Worm (Caenorhabditis elegans) whole organism, L4/young adult: ENCODE results near the gene bra-2.

Experiments
- W03F9.2 ChIP-seq: fragments of 150-350 bp; optimal IDR thresholded peaks from 2 replicates; lab custom pipeline; 2014; ENCODE audit warnings: missing biosample characterization, missing genetic modification characterization
- dao-5 ChIP-seq: sonication (generic microtip); optimal IDR thresholded peaks from 2 replicates; lab custom pipeline; 2016; ENCODE audit warnings: missing genotype, missing genetic modification characterization, moderate library complexity, missing compliant biosample characterization
- him-1 ChIP-seq: sonication (generic microtip); optimal IDR thresholded peaks from 2 replicates; lab custom pipeline; 2016; ENCODE audit warnings: missing genotype, missing genetic modification reagents, missing genetic modification characterization, missing compliant biosample characterization

The bra-2 gene

ce11 chrIII:910540-911311, at the start of gene bra-2, which contains the start of gene F23H11.5:
TSS of gene bra-2 (plus strand) at chrIII:911261.
TSS of gene F23H11.5 (minus strand) at chrIII:910590.
- TF ChIP-seq him-1 (tag; lab: Kevin White, UChicago) = no peak
- TF ChIP-seq W03F9.2 (tag; lab: Kevin White, UChicago) = no peak
- TF ChIP-seq dao-5 (tag; lab: Kevin White, UChicago) = no peak

ce11 chrIII:861819-862356, 49.2 kb upstream of the bra-2 start, which contains the start of gene arx-4:
TSS of gene arx-4 (plus strand) at chrIII:862306.
- no peak for TF ChIP-seq W03F9.2 (tag; lab: Kevin White, UChicago)
- TF ChIP-seq dao-5 (tag; lab: Kevin White, UChicago) = no peak
- TF ChIP-seq him-1 (tag; lab: Kevin White, UChicago) = no peak

ce11 chrIII:868866-869265, 42.2 kb upstream of the bra-2 start:
- no peak for TF ChIP-seq dao-5 (tag; lab: Kevin White, UChicago)
- no peak for TF ChIP-seq him-1 (tag; lab: Kevin White, UChicago)
- TF ChIP-seq W03F9.2 (tag; lab: Kevin White, UChicago) = no peak

- no peak for TF ChIP-seq him-1 (tag; lab: Kevin White, UChicago)
- TF ChIP-seq W03F9.2 (tag; lab: Kevin White, UChicago) = no peak
- TF ChIP-seq dao-5 (tag; lab: Kevin White, UChicago) = no peak
These were observed 41.2 kb upstream of the bra-2 start, which contains the start of gene T24C4.2 for ce11 chrIII:869869-870268. TSS of gene T24C4.2 (minus strand) at chrIII:869969.

- TF ChIP-seq dao-5 (tag; lab: Kevin White, UChicago) = no peak
These were observed 40.5 kb upstream of the bra-2 start for ce11 chrIII:870555-870954.

- TF ChIP-seq him-1 (tag; lab: Kevin White, UChicago) = no peak
- TF ChIP-seq W03F9.2 (tag; lab: Kevin White, UChicago) = no peak
- no peak for TF ChIP-seq dao-5 (tag; lab: Kevin White, UChicago)
These were observed 38.7 kb upstream of the bra-2 start, which contains the start of the genes T24C4.3 and clc-20 for ce11 chrIII:872373-872772. TSS of gene T24C4.3 (minus strand) at chrIII:872473. TSS of gene clc-20 (plus strand) at chrIII:872583.

- no peak for TF ChIP-seq W03F9.2 (tag; lab: Kevin White, UChicago)
- TF ChIP-seq him-1 (tag; lab: Kevin White, UChicago) = no peak
- no peak for TF ChIP-seq dao-5 (tag; lab: Kevin White, UChicago)
These were observed 37.6 kb upstream of the bra-2 start, which contains the start of gene clc-19 for ce11 chrIII:873432-873831. TSS of gene clc-19 (minus strand) at chrIII:873566.

- TF ChIP-seq dao-5 (tag; lab: Kevin White, UChicago) (no peak), him-1 (tag; lab: Kevin White, UChicago) (no peak), W03F9.2 (tag; lab: Kevin White, UChicago) (no peak)
These were observed 31.4 kb upstream of the bra-2 start, which contains the start of the genes T24C4.5 and ucr-2.3 for ce11 chrIII:879634-880033. TSS of gene T24C4.5 (minus strand) at chrIII:879734. TSS of gene ucr-2.3 (plus strand) at chrIII:879860.

- no peak for TF ChIP-seq him-1 (tag; lab: Kevin White, UChicago)
- TF ChIP-seq dao-5 (tag; lab: Kevin White, UChicago) = no peak
- no peak for TF ChIP-seq W03F9.2 (tag; lab: Kevin White, UChicago)
These were observed 30.2 kb upstream of the bra-2 start for ce11 chrIII:880840-881239.

ce11 chrIII:881460-881859, 29.6 kb upstream of the bra-2 start:
- no peak for TF ChIP-seq him-1 (tag; lab: Kevin White, UChicago)
- TF ChIP-seq dao-5 (tag; lab: Kevin White, UChicago) = peak; percentile 44
- no peak for TF ChIP-seq W03F9.2 (tag; lab: Kevin White, UChicago)

- no peak for TF ChIP-seq him-1 (tag; lab: Kevin White, UChicago)
- no peak for TF ChIP-seq W03F9.2 (tag; lab: Kevin White, UChicago)
- TF ChIP-seq dao-5 (tag; lab: Kevin White, UChicago) = no peak
These were observed 27.5 kb upstream of the bra-2 start for ce11 chrIII:883595-883994.

- no peak for TF ChIP-seq W03F9.2 (tag; lab: Kevin White, UChicago)
- TF ChIP-seq dao-5 (tag; lab: Kevin White, UChicago) = no peak
- TF ChIP-seq him-1 (tag; lab: Kevin White, UChicago) = no peak
These were observed 24.3 kb upstream of the bra-2 start, which contains the start of gene zer-1 for ce11 chrIII:886726-887125. TSS of gene zer-1 (minus strand) at chrIII:886793.

- TF ChIP-seq dao-5 (tag; lab: Kevin White, UChicago) (no peak), W03F9.2 (tag; lab: Kevin White, UChicago) (peak; percentile 14), him-1 (tag; lab: Kevin White, UChicago) (peak; percentile 66)
These were observed 23.2 kb upstream of the bra-2 start for ce11 chrIII:887874-888299.
